Worm (Caenorhabditis elegans) whole organism, late embryonic: Measurements from ENCODE around the gene unc-49.

Experiments used
- T23F11.4 ChIP-seq: fragments of 200-800 bp; sonication (Bioruptor generic); optimal IDR thresholded peaks from 2 replicates; lab custom pipeline; 2018; ENCODE audit warnings: mild to moderate bottlenecking, missing genetic modification characterization, missing compliant biosample characterization
- Y22D7AL.16 ChIP-seq: sonication (generic microtip); optimal IDR thresholded peaks from 2 replicates; lab custom pipeline; 2016; ENCODE audit warnings: missing genetic modification characterization, missing compliant biosample characterization
- ama-1 ChIP-seq: fragments of 150-350 bp; optimal IDR thresholded peaks from 2 replicates; lab custom pipeline; 2014
- ceh-22 ChIP-seq: sonication (generic microtip); optimal IDR thresholded peaks from 2 replicates; lab custom pipeline; 2017; ENCODE audit warnings: missing biosample characterization, missing genetic modification characterization
- ceh-24 ChIP-seq: sonication (generic microtip); optimal IDR thresholded peaks from 2 replicates; lab custom pipeline; 2016; ENCODE audit warnings: mild to moderate bottlenecking, missing genetic modification characterization, missing compliant biosample characterization
- ceh-30 ChIP-seq: fragments of 150-350 bp; optimal IDR thresholded peaks from 2 replicates; lab custom pipeline; 2014; ENCODE audit warnings: missing biosample characterization, missing genetic modification characterization
- ceh-45 ChIP-seq: fragments of 200-800 bp; sonication (Bioruptor generic); IDR thresholded peaks from 2 replicates; pipeline ENCODE4 v1.3.6; 2022; ENCODE audit warnings: missing genetic modification reagents, missing genetic modification characterization, missing compliant biosample characterization
- ceh-48 ChIP-seq: sonication (generic microtip); optimal IDR thresholded peaks from 2 replicates; lab custom pipeline; 2016; ENCODE audit warnings: missing genetic modification characterization, inconsistent platforms, missing compliant biosample characterization
- ceh-9 ChIP-seq: sonication (generic microtip); optimal IDR thresholded peaks from 2 replicates; lab custom pipeline; 2016; ENCODE audit warnings: mild to moderate bottlenecking, missing genetic modification characterization, inconsistent platforms, missing compliant biosample characterization
- che-1 ChIP-seq: sonication (generic microtip); optimal IDR thresholded peaks from 2 replicates; lab custom pipeline; 2016; ENCODE audit warnings: mild to moderate bottlenecking, missing genetic modification characterization, missing compliant biosample characterization
- dmd-4 ChIP-seq: sonication (generic microtip); optimal IDR thresholded peaks from 2 replicates; lab custom pipeline; 2016; ENCODE audit warnings: borderline replicate concordance, missing genetic modification characterization, missing compliant biosample characterization
- dve-1 ChIP-seq: sonication (generic microtip); optimal IDR thresholded peaks from 2 replicates; lab custom pipeline; 2017; ENCODE audit warnings: antibody characterized with exemption, mild to moderate bottlenecking, missing genetic modification characterization, missing compliant biosample characterization
- elt-2 ChIP-seq: sonication (generic microtip); optimal IDR thresholded peaks from 2 replicates; lab custom pipeline; 2016; ENCODE audit warnings: missing genetic modification reagents, missing genetic modification characterization, missing compliant biosample characterization
- elt-4 ChIP-seq: sonication (generic microtip); optimal IDR thresholded peaks from 2 replicates; lab custom pipeline; 2016; ENCODE audit warnings: missing genetic modification characterization, missing compliant biosample characterization
- ets-4 ChIP-seq: sonication (generic microtip); optimal IDR thresholded peaks from 2 replicates; lab custom pipeline; 2016; ENCODE audit warnings: missing genetic modification characterization, missing compliant biosample characterization
- eyg-1 ChIP-seq: sonication (generic microtip); optimal IDR thresholded peaks from 2 replicates; lab custom pipeline; 2016; ENCODE audit warnings: missing genotype, missing genetic modification characterization, missing compliant biosample characterization
- fax-1 ChIP-seq: sonication (generic microtip); optimal IDR thresholded peaks from 2 replicates; lab custom pipeline; 2016; ENCODE audit warnings: missing genotype, missing genetic modification characterization, missing compliant biosample characterization
- fkh-6 ChIP-seq: sonication (generic microtip); optimal IDR thresholded peaks from 2 replicates; lab custom pipeline; 2016; ENCODE audit warnings: missing genetic modification characterization, missing compliant biosample characterization
- hlh-15 ChIP-seq: sonication (generic microtip); optimal IDR thresholded peaks from 2 replicates; lab custom pipeline; 2016; ENCODE audit warnings: missing genetic modification characterization, missing compliant biosample characterization
- hlh-8 ChIP-seq: sonication (generic microtip); optimal IDR thresholded peaks from 2 replicates; lab custom pipeline; 2016; ENCODE audit warnings: missing genotype, missing genetic modification characterization, missing compliant biosample characterization
- lim-6 ChIP-seq: sonication (generic microtip); optimal IDR thresholded peaks from 2 replicates; lab custom pipeline; 2016; ENCODE audit warnings: missing genetic modification characterization, missing compliant biosample characterization
- lin-11 ChIP-seq: fragments of 200-800 bp; sonication (Bioruptor generic); optimal IDR thresholded peaks from 2 replicates; lab custom pipeline; 2018; ENCODE audit warnings: mild to moderate bottlenecking, missing genetic modification characterization, missing compliant biosample characterization
- mec-3 ChIP-seq: sonication (generic microtip); optimal IDR thresholded peaks from 2 replicates; lab custom pipeline; 2016; ENCODE audit warnings: borderline replicate concordance, missing genetic modification characterization, missing compliant biosample characterization
- nfya-1 ChIP-seq: sonication (generic microtip); optimal IDR thresholded peaks from 2 replicates; lab custom pipeline; 2017; ENCODE audit warnings: missing genetic modification characterization, mild to moderate bottlenecking, missing compliant biosample characterization, antibody characterized with exemption, moderate library complexity
- nhr-11 ChIP-seq: fragments of 150-350 bp; optimal IDR thresholded peaks from 2 replicates; lab custom pipeline; 2014; ENCODE audit warnings: missing biosample characterization, missing genetic modification characterization
- odd-2 ChIP-seq: sonication (generic microtip); optimal IDR thresholded peaks from 2 replicates; lab custom pipeline; 2017; ENCODE audit warnings: antibody characterized with exemption, mild to moderate bottlenecking, missing genetic modification characterization, missing compliant biosample characterization
- pat-9 ChIP-seq: fragments of 200-800 bp; sonication (Bioruptor generic); optimal IDR thresholded peaks from 2 replicates; lab custom pipeline; 2018; ENCODE audit warnings: mild to moderate bottlenecking, missing genetic modification characterization, moderate library complexity, missing compliant biosample characterization
- pax-1 ChIP-seq: fragments of 150-350 bp; optimal IDR thresholded peaks from 2 replicates; lab custom pipeline; 2014; ENCODE audit warnings: missing biosample characterization, missing genetic modification characterization
- ref-2 ChIP-seq: sonication (generic microtip); optimal IDR thresholded peaks from 2 replicates; lab custom pipeline; 2016; ENCODE audit warnings: missing genetic modification characterization, missing compliant biosample characterization
- rnt-1 ChIP-seq: sonication (generic microtip); optimal IDR thresholded peaks from 2 replicates; lab custom pipeline; 2016; ENCODE audit warnings: missing genetic modification characterization, missing compliant biosample characterization
- sox-2 ChIP-seq: fragments of 200-800 bp; sonication (Bioruptor generic); IDR thresholded peaks from 2 replicates; pipeline ENCODE4 v1.3.6; 2022; ENCODE audit warnings: missing genetic modification reagents, missing genetic modification characterization, missing compliant biosample characterization
- sox-4 ChIP-seq: sonication (generic microtip); optimal IDR thresholded peaks from 2 replicates; lab custom pipeline; 2017; ENCODE audit warnings: mild to moderate bottlenecking, missing genetic modification characterization, inconsistent platforms, missing compliant biosample characterization
- ttx-3 ChIP-seq: sonication (generic microtip); optimal IDR thresholded peaks from 2 replicates; lab custom pipeline; 2016; ENCODE audit warnings: missing genetic modification reagents, missing genetic modification characterization, missing compliant biosample characterization
- unc-3 ChIP-seq, 2 experiments: fragments of 200-800 bp in 1 of 2; sonication (Bioruptor generic) in 1 of 2; sonication (generic microtip) in 1 of 2; conservative IDR thresholded peaks in 1 of 2; optimal IDR thresholded peaks in 1 of 2; 2 replicates each; pipeline versions ENCODE4 v1.3.6 to Lab custom; 2016 to 2022; ENCODE audit warnings: missing compliant biosample characterization in 2 of 2, missing genetic modification characterization in 2 of 2, missing genetic modification reagents in 1 of 2
- unc-55 ChIP-seq: sonication (generic microtip); optimal IDR thresholded peaks from 2 replicates; lab custom pipeline; 2017; ENCODE audit warnings: missing biosample characterization, missing genetic modification reagents, missing genetic modification characterization
- zip-5 ChIP-seq: sonication (generic microtip); optimal IDR thresholded peaks from 2 replicates; lab custom pipeline; 2016; ENCODE audit warnings: missing genetic modification characterization, missing compliant biosample characterization

Gene unc-49

DNA sequence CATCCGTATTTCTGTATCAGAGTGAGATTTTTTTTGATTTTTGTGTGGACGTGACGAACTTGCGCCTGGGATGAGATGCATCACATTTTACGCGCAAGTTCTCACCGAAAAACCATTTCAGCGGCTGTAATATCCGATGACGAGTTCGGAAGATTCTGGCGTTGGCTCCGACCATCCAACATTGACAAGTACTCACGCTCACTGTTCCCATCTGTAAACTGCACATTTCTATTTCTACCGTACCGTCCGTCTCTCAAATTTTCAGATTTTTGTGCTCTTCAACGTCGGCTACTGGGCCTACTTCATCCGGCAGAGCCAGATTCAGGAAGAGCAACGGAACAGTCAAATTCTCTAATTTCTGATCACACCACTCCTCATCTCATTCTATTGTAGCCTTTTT lies 6.9 kb downstream of the unc-49 start:
- TF ChIP-seq ets-4 (tag; lab: Kevin White, UChicago) (no peak), dmd-4 (no peak), ceh-22 (tag; lab: Kevin White, UChicago) (no peak), zip-5 (tag; lab: Kevin White, UChicago) (no peak), eyg-1 (tag; lab: Kevin White, UChicago) (no peak), mec-3 (no peak), hlh-15 (no peak), ceh-45 (GFP tag; lab: Robert Waterston, UW) (no peak), rnt-1 (tag; lab: Kevin White, UChicago) (no peak), sox-4 (tag; lab: Kevin White, UChicago) (no peak), fkh-6 (tag; lab: Kevin White, UChicago) (no peak), che-1 (no peak), fax-1 (tag; lab: Kevin White, UChicago) (no peak), pat-9 (no peak), odd-2 (tag; lab: Kevin White, UChicago) (no peak), ceh-9 (no peak), pax-1 (tag; lab: Kevin White, UChicago) (no peak), ceh-48 (no peak), dve-1 (tag; lab: Kevin White, UChicago) (no peak)

DNA sequence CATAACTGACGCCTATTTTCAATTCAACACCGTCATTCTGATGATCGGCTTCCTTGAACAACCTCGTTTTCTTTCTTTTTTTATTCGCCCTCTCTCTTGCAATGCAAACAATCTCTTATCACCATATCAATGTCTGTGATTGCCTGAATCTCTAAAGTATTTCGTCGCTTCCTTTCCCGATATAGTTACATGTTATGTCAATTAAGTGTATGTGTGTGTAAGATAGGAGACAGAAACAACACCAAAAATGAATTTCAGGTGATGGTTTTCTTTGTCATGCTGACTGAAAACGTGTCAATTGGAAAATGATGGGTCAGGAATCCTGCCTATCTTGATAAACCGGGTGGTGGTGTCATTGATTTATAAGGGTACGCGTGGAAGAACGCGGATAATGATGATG lies 12.7 kb downstream of the unc-49 start:
- peak; percentile 17 for TF ChIP-seq unc-55 (GFP tag; lab: Kevin White, UChicago)
- TF ChIP-seq elt-2, result peak; percentile 74
- TF ChIP-seq nhr-11 (tag; lab: Kevin White, UChicago), result no peak
- TF ChIP-seq, all 69 proteins: peak for 2

DNA sequence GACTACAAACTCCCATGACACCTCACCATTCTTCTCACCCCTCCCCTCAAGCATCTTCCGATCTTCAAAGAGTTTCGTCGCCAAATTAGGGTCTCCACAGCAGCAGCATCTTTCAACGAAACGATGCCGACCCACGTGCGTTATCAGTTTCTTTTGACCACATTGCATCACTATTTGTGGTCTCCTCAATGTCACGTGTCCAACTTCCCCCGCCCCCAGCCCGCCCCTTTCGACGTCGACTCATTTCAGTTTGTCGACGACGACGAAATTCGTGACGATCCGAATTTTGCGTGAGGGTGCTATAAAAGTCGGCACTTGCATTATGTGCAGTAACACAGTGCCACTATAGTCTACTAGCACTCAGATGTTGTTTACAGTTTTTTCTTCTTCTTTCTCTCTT lies 13.6 kb downstream of the unc-49 start:
- TF ChIP-seq ama-1 (lab: Kevin White, UChicago) (no peak), Y22D7AL.16 (tag; lab: Kevin White, UChicago) (no peak), elt-2 (peak; percentile 57), ceh-24 (tag; lab: Kevin White, UChicago) (no peak), T23F11.4 (GFP tag; lab: Kevin White, UChicago) (no peak), hlh-8 (tag; lab: Kevin White, UChicago) (no peak), lim-6 (no peak)

DNA sequence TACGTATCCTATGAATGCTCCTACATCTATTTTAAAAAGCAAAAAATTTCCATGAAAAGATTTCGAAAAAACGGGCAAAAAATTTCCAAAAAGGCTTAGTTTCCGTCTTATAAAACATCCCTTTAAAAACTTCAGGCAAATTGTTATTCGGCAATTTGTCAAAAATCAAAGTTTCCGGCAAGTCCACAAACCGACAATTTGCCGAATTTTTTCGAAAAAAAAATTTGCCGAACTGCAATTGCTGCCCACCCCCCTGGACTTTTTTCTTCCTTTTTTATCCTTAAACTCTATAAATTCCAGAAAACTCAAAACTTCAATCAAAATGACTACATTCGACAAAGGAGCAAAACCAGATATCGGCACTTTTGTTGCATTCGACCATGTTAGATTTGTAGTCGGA lies 14.7 kb downstream of the unc-49 start, which contains the start of gene hpd-1:
Gene hpd-1 (plus strand): TSS at position 301 of the 400 bp plus-strand sequence.
- TF ChIP-seq sox-2 (GFP tag; lab: Robert Waterston, UW) (no peak), sox-4 (tag; lab: Kevin White, UChicago) (no peak), elt-4 (tag; lab: Kevin White, UChicago) (no peak)

DNA sequence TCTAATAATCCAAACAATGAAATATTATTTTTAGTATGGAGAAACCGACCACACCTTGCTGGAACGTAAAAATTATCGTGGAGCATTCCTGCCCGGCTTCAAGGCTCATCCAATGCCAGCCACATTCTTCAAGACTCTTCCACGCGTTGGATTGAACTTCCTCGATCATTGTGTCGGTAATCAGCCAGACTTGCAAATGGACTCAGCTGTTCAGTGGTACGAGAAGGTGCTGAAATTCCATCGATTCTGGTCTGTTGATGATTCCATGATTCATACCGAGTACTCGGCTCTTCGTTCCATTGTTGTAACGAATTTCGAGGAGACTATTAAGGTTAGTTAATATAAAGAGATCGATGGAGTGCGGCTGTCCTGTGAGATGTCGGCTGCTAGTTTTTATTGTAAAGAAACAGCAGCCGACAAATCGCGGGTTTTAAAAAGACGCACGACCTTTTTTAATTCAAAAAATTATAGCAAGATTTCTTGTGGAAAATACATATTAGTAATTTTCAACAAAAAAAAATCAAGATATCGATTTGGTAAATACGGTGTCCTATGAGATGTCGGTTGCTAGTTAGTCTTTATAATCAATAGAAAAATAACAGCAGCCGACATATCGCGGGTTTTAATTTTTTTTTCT lies 15.6 kb downstream of the unc-49 start:
- TF ChIP-seq zip-5 (tag; lab: Kevin White, UChicago), result no peak
- no peak for TF ChIP-seq hlh-8 (tag; lab: Kevin White, UChicago)
- no peak for TF ChIP-seq lin-11 (tag; lab: Kevin White, UChicago)
- no peak for TF ChIP-seq dmd-4
- no peak for TF ChIP-seq unc-3 (GFP tag; conservative IDR thresholded peaks at IDR 0.05; lab: Robert Waterston, UW)
- no peak for TF ChIP-seq unc-3 (tag; optimal IDR thresholded peaks at IDR 0.05; lab: Kevin White, UChicago)
- TF ChIP-seq ref-2 (tag; lab: Kevin White, UChicago), result no peak
- no peak for TF ChIP-seq eyg-1 (tag; lab: Kevin White, UChicago)
- TF ChIP-seq elt-4 (tag; lab: Kevin White, UChicago), result no peak
- TF ChIP-seq ceh-30, result no peak
- no peak for TF ChIP-seq nfya-1
- TF ChIP-seq ttx-3 (tag; lab: Kevin White, UChicago), result no peak
